Fruit fly (Drosophila melanogaster) whole organism, embryonic: ENCODE results near the gene salr.

Experiments used
- ATbp ChIP-seq: fragments of 200-800 bp; sonication (Bioruptor generic); optimal IDR thresholded peaks from 2 replicates; lab custom pipeline; 2017; ENCODE audit warnings: missing biosample characterization, mild to moderate bottlenecking, missing genetic modification characterization, missing genetic modification reagents
- Antp ChIP-seq: fragments of 200-800 bp; sonication (Bioruptor generic); optimal IDR thresholded peaks from 3 replicates; lab custom pipeline; 2016; ENCODE audit warnings: missing biosample characterization, missing genetic modification characterization
- CG12299 ChIP-seq: fragments of 200-800 bp; sonication (Bioruptor generic); optimal IDR thresholded peaks from 2 replicates; lab custom pipeline; 2018; ENCODE audit warnings: missing biosample characterization, mild to moderate bottlenecking, missing genetic modification characterization
- CG12391 ChIP-seq: fragments of 200-800 bp; sonication (Bioruptor generic); optimal IDR thresholded peaks from 3 replicates; lab custom pipeline; 2018; ENCODE audit warnings: missing biosample characterization, mild to moderate bottlenecking, missing genetic modification characterization, moderate library complexity
- CG12769 ChIP-seq: fragments of 200-800 bp; sonication (Bioruptor generic); optimal IDR thresholded peaks from 2 replicates; lab custom pipeline; 2019; ENCODE audit warnings: missing biosample characterization, mild to moderate bottlenecking, missing genetic modification characterization, moderate library complexity
- CG15269 ChIP-seq: fragments of 200-800 bp; sonication (Bioruptor generic); optimal IDR thresholded peaks from 2 replicates; lab custom pipeline; 2018; ENCODE audit warnings: missing biosample characterization, mild to moderate bottlenecking, missing genetic modification characterization, moderate library complexity
- CG1602 ChIP-seq: fragments of 200-800 bp; sonication (Bioruptor generic); optimal IDR thresholded peaks from 3 replicates; lab custom pipeline; 2016; ENCODE audit warnings: missing biosample characterization, missing genetic modification characterization
- CG17328 ChIP-seq: fragments of 200-800 bp; sonication (Bioruptor generic); IDR thresholded peaks from 2 replicates; pipeline ENCODE4 v1.3.6; 2022; ENCODE audit warnings: missing biosample characterization, missing genetic modification characterization
- CG2120 ChIP-seq: fragments of 200-800 bp; sonication (Bioruptor generic); optimal IDR thresholded peaks from 3 replicates; lab custom pipeline; 2016; ENCODE audit warnings: missing biosample characterization, missing genetic modification characterization
- CG2875 ChIP-seq: fragments of 200-800 bp; sonication (Bioruptor generic); optimal IDR thresholded peaks from 2 replicates; lab custom pipeline; 2017; ENCODE audit warnings: missing biosample characterization, mild to moderate bottlenecking, missing genetic modification characterization, missing genetic modification reagents
- CG30403 ChIP-seq: fragments of 200-800 bp; sonication (Bioruptor generic); optimal IDR thresholded peaks from 3 replicates; lab custom pipeline; 2016; ENCODE audit warnings: missing biosample characterization, missing genetic modification characterization
- CG7556 ChIP-seq: fragments of 200-800 bp; sonication (Bioruptor generic); optimal IDR thresholded peaks from 2 replicates; lab custom pipeline; 2017; ENCODE audit warnings: missing biosample characterization, mild to moderate bottlenecking, missing genetic modification characterization
- CG8290 ChIP-seq, 3 experiments: fragments of 200-800 bp; sonication (Bioruptor generic); optimal IDR thresholded peaks; 2 replicates each; lab custom pipeline; 2016 to 2019; ENCODE audit warnings: missing biosample characterization in 3 of 3, missing genetic modification characterization in 3 of 3, mild to moderate bottlenecking in 2 of 3, moderate library complexity in 1 of 3
- CG8924 ChIP-seq: fragments of 200-800 bp; optimal IDR thresholded peaks from 3 replicates; lab custom pipeline; 2019; ENCODE audit warnings: missing biosample characterization, mild to moderate bottlenecking, missing genetic modification characterization, moderate library complexity
- CG9437 ChIP-seq: fragments of 200-800 bp; sonication (Bioruptor generic); optimal IDR thresholded peaks from 2 replicates; lab custom pipeline; 2018; ENCODE audit warnings: missing biosample characterization, mild to moderate bottlenecking, missing genetic modification characterization
- Chrac-16 ChIP-seq: fragments of 200-800 bp; sonication (Bioruptor generic); optimal IDR thresholded peaks from 3 replicates; lab custom pipeline; 2016; ENCODE audit warnings: missing biosample characterization, missing genetic modification characterization
- E2f2 ChIP-seq: fragments of 200-800 bp; sonication (Bioruptor generic); IDR thresholded peaks from 2 replicates; pipeline ENCODE4 v1.3.6; 2022; ENCODE audit warnings: missing biosample characterization, missing genetic modification characterization
- Hr3 ChIP-seq: fragments of 200-800 bp; sonication (Bioruptor generic); optimal IDR thresholded peaks from 3 replicates; lab custom pipeline; 2016; ENCODE audit warnings: missing biosample characterization, missing genetic modification characterization
- Hr51 ChIP-seq, 2 experiments: fragments of 200-800 bp; sonication (Bioruptor generic); optimal IDR thresholded peaks; 2 replicates in 1 of 2; 3 replicates in 1 of 2; lab custom pipeline; 2016 to 2018; ENCODE audit warnings: missing biosample characterization in 2 of 2, missing genetic modification characterization in 2 of 2, mild to moderate bottlenecking in 1 of 2, moderate library complexity in 1 of 2
- Hsf ChIP-seq: fragments of 200-800 bp; sonication (Bioruptor generic); optimal IDR thresholded peaks from 3 replicates; lab custom pipeline; 2016; ENCODE audit warnings: missing biosample characterization, missing genetic modification characterization
- NC2β ChIP-seq: fragments of 200-800 bp; sonication (Bioruptor generic); optimal IDR thresholded peaks from 2 replicates; lab custom pipeline; 2016; ENCODE audit warnings: missing biosample characterization, missing genetic modification characterization
- Oli ChIP-seq: fragments of 200-800 bp; sonication (Bioruptor generic); optimal IDR thresholded peaks from 2 replicates; lab custom pipeline; 2018; ENCODE audit warnings: missing biosample characterization, mild to moderate bottlenecking, missing genetic modification characterization, moderate library complexity
- PHDP ChIP-seq: fragments of 200-800 bp; sonication (Bioruptor generic); optimal IDR thresholded peaks from 3 replicates; lab custom pipeline; 2018; ENCODE audit warnings: missing biosample characterization, mild to moderate bottlenecking, missing genetic modification characterization, moderate library complexity
- Pdp1 ChIP-seq, 2 experiments: fragments of 200-800 bp; sonication (Bioruptor generic); optimal IDR thresholded peaks; 3 replicates each; lab custom pipeline; 2016; ENCODE audit warnings: missing biosample characterization in 2 of 2, missing genetic modification characterization in 2 of 2, mild to moderate bottlenecking in 1 of 2, moderate library complexity in 1 of 2
- Ptx1 ChIP-seq: fragments of 200-800 bp; sonication (Bioruptor generic); IDR thresholded peaks from 2 replicates; pipeline ENCODE4 v1.3.6; 2022; ENCODE audit warnings: missing biosample characterization, missing genetic modification characterization
- Sox102F ChIP-seq: fragments of 200-800 bp; sonication (Bioruptor generic); optimal IDR thresholded peaks from 2 replicates; lab custom pipeline; 2018; ENCODE audit warnings: missing biosample characterization, mild to moderate bottlenecking, missing genetic modification characterization, moderate library complexity
- Ssrp ChIP-seq: fragments of 200-800 bp; sonication (Bioruptor generic); optimal IDR thresholded peaks from 2 replicates; lab custom pipeline; 2018; ENCODE audit warnings: missing biosample characterization, mild to moderate bottlenecking, missing genetic modification characterization, moderate library complexity
- bab2 ChIP-seq: fragments of 200-800 bp; sonication (Bioruptor generic); optimal IDR thresholded peaks from 2 replicates; lab custom pipeline; 2016; ENCODE audit warnings: missing biosample characterization, missing genetic modification characterization
- dmrt11E ChIP-seq: fragments of 200-800 bp; sonication (Bioruptor generic); optimal IDR thresholded peaks from 3 replicates; lab custom pipeline; 2018; ENCODE audit warnings: missing biosample characterization, mild to moderate bottlenecking, missing genetic modification characterization, moderate library complexity
- dysf ChIP-seq: fragments of 200-800 bp; sonication (Bioruptor generic); IDR thresholded peaks from 3 replicates; pipeline ENCODE4 v1.3.6; 2022; ENCODE audit warnings: missing biosample characterization, missing genetic modification characterization
- emc ChIP-seq: fragments of 200-800 bp; sonication (Bioruptor generic); optimal IDR thresholded peaks from 2 replicates; lab custom pipeline; 2016; ENCODE audit warnings: missing biosample characterization, missing genetic modification characterization
- ewg ChIP-seq: fragments of 200-800 bp; sonication (Bioruptor generic); optimal IDR thresholded peaks from 3 replicates; lab custom pipeline; 2017; ENCODE audit warnings: mild to moderate bottlenecking, missing biosample characterization, missing genetic modification reagents, missing genetic modification characterization
- gcm ChIP-seq: fragments of 200-800 bp; sonication (Bioruptor generic); optimal IDR thresholded peaks from 2 replicates; lab custom pipeline; 2019; ENCODE audit warnings: missing biosample characterization, mild to moderate bottlenecking, missing genetic modification characterization, moderate library complexity
- gem ChIP-seq: fragments of 200-800 bp; sonication (Bioruptor generic); optimal IDR thresholded peaks from 2 replicates; lab custom pipeline; 2019; ENCODE audit warnings: missing biosample characterization, mild to moderate bottlenecking, missing genetic modification characterization, moderate library complexity
- gsb-n ChIP-seq: fragments of 200-800 bp; sonication (Bioruptor generic); optimal IDR thresholded peaks from 3 replicates; lab custom pipeline; 2018; ENCODE audit warnings: missing biosample characterization, mild to moderate bottlenecking, missing genetic modification characterization
- inv ChIP-seq: fragments of 200-800 bp; sonication (Bioruptor generic); IDR thresholded peaks from 2 replicates; pipeline ENCODE4 v1.3.6; 2022; ENCODE audit warnings: missing biosample characterization, missing genetic modification characterization; ENCODE audit not compliant: partially characterized antibody
- jing ChIP-seq: fragments of 200-800 bp; sonication (Bioruptor generic); optimal IDR thresholded peaks from 2 replicates; lab custom pipeline; 2018; ENCODE audit warnings: missing biosample characterization, mild to moderate bottlenecking, missing genetic modification characterization
- lbe ChIP-seq: fragments of 200-800 bp; sonication (Bioruptor generic); optimal IDR thresholded peaks from 2 replicates; lab custom pipeline; 2016; ENCODE audit warnings: missing biosample characterization, mild to moderate bottlenecking, missing genetic modification characterization
- lmd ChIP-seq: fragments of 200-800 bp; sonication (Bioruptor generic); IDR thresholded peaks from 2 replicates; pipeline ENCODE4 v1.3.6; 2022; ENCODE audit warnings: missing biosample characterization, missing genetic modification characterization
- row ChIP-seq: fragments of 200-800 bp; sonication (Bioruptor generic); IDR thresholded peaks from 3 replicates; pipeline ENCODE4 v1.3.6; 2022; ENCODE audit warnings: missing biosample characterization, missing genetic modification characterization
- schlank ChIP-seq: fragments of 200-800 bp; sonication (Bioruptor generic); optimal IDR thresholded peaks from 2 replicates; lab custom pipeline; 2018; ENCODE audit warnings: missing biosample characterization, mild to moderate bottlenecking, missing genetic modification characterization
- slbo ChIP-seq: fragments of 200-800 bp; sonication (Bioruptor generic); IDR thresholded peaks from 2 replicates; pipeline ENCODE4 v1.3.6; 2022; ENCODE audit warnings: missing biosample characterization, missing genetic modification characterization
- ssp ChIP-seq: fragments of 200-800 bp; sonication (Bioruptor generic); IDR thresholded peaks from 2 replicates; pipeline ENCODE4 v1.3.6; 2022; ENCODE audit warnings: missing biosample characterization, missing genetic modification characterization
- tgo ChIP-seq: fragments of 200-800 bp; sonication (Bioruptor generic); IDR thresholded peaks from 3 replicates; pipeline ENCODE4 v1.3.6; 2022; ENCODE audit warnings: missing biosample characterization, missing genetic modification characterization
- tio ChIP-seq: fragments of 200-800 bp; sonication (Bioruptor generic); optimal IDR thresholded peaks from 2 replicates; lab custom pipeline; 2017; ENCODE audit warnings: missing biosample characterization, missing genetic modification characterization, inconsistent platforms
- trh ChIP-seq: fragments of 200-800 bp; sonication (Bioruptor generic); optimal IDR thresholded peaks from 2 replicates; lab custom pipeline; 2016; ENCODE audit warnings: missing biosample characterization, missing genetic modification characterization
- vvl ChIP-seq: fragments of 200-800 bp; sonication (Bioruptor generic); IDR thresholded peaks from 2 replicates; pipeline ENCODE4 v1.3.6; 2022; ENCODE audit warnings: missing biosample characterization, missing genetic modification characterization
- zen2 ChIP-seq: fragments of 200-800 bp; sonication (Bioruptor generic); IDR thresholded peaks from 3 replicates; pipeline ENCODE4 v1.3.6; 2022; ENCODE audit warnings: missing biosample characterization, missing genetic modification characterization; ENCODE audit not compliant: partially characterized antibody
- zfh1 ChIP-seq: fragments of 200-800 bp; sonication (Bioruptor generic); IDR thresholded peaks from 3 replicates; pipeline ENCODE4 v1.3.6; 2022; ENCODE audit warnings: missing biosample characterization, missing genetic modification characterization

salr gene

dm6 chr2L:11394099-11394498, 35.4 kb downstream of the salr start (continued):
- TF ChIP-seq CG1602 (peak; percentile 32), vvl (GFP tag; lab: Robert Waterston, UW) (peak; percentile 81), Chrac-16 (GFP tag; lab: Kevin White, UChicago) (peak; percentile 50), CG15269 (tag; lab: Kevin White, UChicago) (peak; percentile 37), CG17328 (0 out of 2 replicates have a peak, but pooled peaks have one; percentile 13), ssp (GFP tag; lab: Robert Waterston, UW) (peak; percentile 30; the same call in 1 of the 2 replicates), lbe (GFP tag; lab: Kevin White, UChicago) (peak; percentile 1), gcm (GFP tag; lab: Kevin White, UChicago) (peak; percentile 0), zfh1 (GFP tag; lab: Robert Waterston, UW) (peak; percentile 63), ATbp (GFP tag; lab: Kevin White, UChicago) (peak; percentile 22), gsb-n (tag; lab: Kevin White, UChicago) (peak; percentile 32), ewg (GFP tag; lab: Kevin White, UChicago) (peak; percentile 16), CG30403 (GFP tag; lab: Kevin White, UChicago) (peak; percentile 47), CG12769 (tag; lab: Kevin White, UChicago) (peak; percentile 49), emc (GFP tag; lab: Kevin White, UChicago) (no peak), CG9437 (GFP tag; lab: Kevin White, UChicago) (peak; percentile 3), lmd (GFP tag; lab: Robert Waterston, UW) (peak; percentile 54), gem (tag; lab: Kevin White, UChicago) (peak; percentile 73), dysf (GFP tag; lab: Robert Waterston, UW) (peak; percentile 37; the same call in 1 of the 3 replicates), tgo (peak; percentile 44; the same call in 1 of the 3 replicates), Hr3 (GFP tag; lab: Kevin White, UChicago) (peak; percentile 23), slbo (GFP tag; lab: Robert Waterston, UW) (peak; percentile 26; the same call in 1 of the 2 replicates), CG2120 (peak; percentile 22), Antp (GFP tag; lab: Kevin White, UChicago) (no peak), PHDP (tag; lab: Kevin White, UChicago) (peak; percentile 33), inv (GFP tag; lab: Robert Waterston, UW) (no peak), Sox102F (GFP tag; lab: Kevin White, UChicago) (peak; percentile 70), CG12299 (no peak), row (GFP tag; lab: Robert Waterston, UW) (peak; percentile 68), Hsf (peak; percentile 36), Pdp1 (GFP tag; optimal IDR thresholded peaks at IDR 0.05; lab: Kevin White, UChicago) (no peak), trh (GFP tag; lab: Kevin White, UChicago) (no peak), dmrt11E (tag; lab: Kevin White, UChicago) (peak; percentile 47), NC2β (no peak), Ptx1 (GFP tag; lab: Robert Waterston, UW) (peak; percentile 56; the same call in 1 of the 2 replicates), bab2 (GFP tag; lab: Kevin White, UChicago) (peak; percentile 14), schlank (tag; lab: Kevin White, UChicago) (no peak), CG8290 (GFP tag; optimal IDR thresholded peaks at IDR 0.05; lab: Kevin White, UChicago) (no peak), CG8290 (tag; optimal IDR thresholded peaks at IDR 0.05; lab: Kevin White, UChicago) (no peak), CG7556 (GFP tag; lab: Kevin White, UChicago) (peak; percentile 5), zen2 (no peak), Ssrp (tag; lab: Kevin White, UChicago) (peak; percentile 41), Oli (tag; lab: Kevin White, UChicago) (peak; percentile 56), CG8924 (tag; lab: Kevin White, UChicago) (peak; percentile 56), Hr51 (GFP tag; optimal IDR thresholded peaks at IDR 0.05; lab: Kevin White, UChicago) (peak in 1 of 2 experiments; percentile 66), CG12391 (tag; lab: Kevin White, UChicago) (peak; percentile 54), CG2875 (no peak), tio (GFP tag; lab: Kevin White, UChicago) (peak; percentile 21), jing (GFP tag; lab: Kevin White, UChicago) (peak; percentile 17), E2f2 (peak; percentile 23; the same call in 1 of the 2 replicates)
